Worm (Caenorhabditis elegans) whole organism, L4 larva: ENCODE results near the gene R01B10.2.

Source experiments
- D1046.2 ChIP-seq: fragments of 200-800 bp; sonication (Bioruptor generic); IDR thresholded peaks from 2 replicates; pipeline ENCODE4 v1.3.6; 2022; ENCODE audit warnings: missing genetic modification characterization, missing compliant biosample characterization
- F10B5.3 ChIP-seq: sonication (generic microtip); optimal IDR thresholded peaks from 2 replicates; lab custom pipeline; 2016; ENCODE audit warnings: mild to moderate bottlenecking, missing genetic modification characterization, missing compliant biosample characterization
- F37D6.2 ChIP-seq: sonication (generic microtip); optimal IDR thresholded peaks from 2 replicates; lab custom pipeline; 2016; ENCODE audit warnings: mild to moderate bottlenecking, missing genetic modification characterization, missing compliant biosample characterization
- F44E2.7 ChIP-seq: fragments of 200-800 bp; sonication (Bioruptor generic); IDR thresholded peaks from 2 replicates; pipeline ENCODE4 v2.1.2; 2022; ENCODE audit warnings: missing genetic modification characterization, missing compliant biosample characterization
- F49E8.2 ChIP-seq: sonication (generic microtip); optimal IDR thresholded peaks from 2 replicates; lab custom pipeline; 2016; ENCODE audit warnings: missing compliant biosample characterization, mild to moderate bottlenecking, missing genetic modification characterization, borderline replicate concordance
- T20F7.1 ChIP-seq: fragments of 200-800 bp; sonication (Bioruptor generic); optimal IDR thresholded peaks from 2 replicates; lab custom pipeline; 2018; ENCODE audit warnings: mild to moderate bottlenecking, missing genetic modification characterization, missing compliant biosample characterization
- Y105C5A.15 ChIP-seq: fragments of 200-800 bp; sonication (Bioruptor generic); IDR thresholded peaks from 2 replicates; pipeline ENCODE4 v1.3.6; 2022; ENCODE audit warnings: missing genetic modification characterization, missing compliant biosample characterization
- Y48G9A.11 ChIP-seq: fragments of 200-800 bp; sonication (Bioruptor generic); IDR thresholded peaks from 2 replicates; pipeline ENCODE4 v1.3.6; 2022; ENCODE audit warnings: missing genetic modification reagents, missing genetic modification characterization, missing compliant biosample characterization
- Y75B8A.6 ChIP-seq: fragments of 200-800 bp; sonication (Bioruptor generic); IDR thresholded peaks from 2 replicates; pipeline ENCODE4 v1.3.6; 2022; ENCODE audit warnings: missing genetic modification reagents, missing genetic modification characterization, missing compliant biosample characterization
- aha-1 ChIP-seq: fragments of 150-350 bp; peaks from one replicate; lab custom pipeline; 2014; ENCODE audit warnings: missing biosample characterization, missing genetic modification characterization
- aly-2 ChIP-seq: sonication (generic microtip); optimal IDR thresholded peaks from 2 replicates; lab custom pipeline; 2018; ENCODE audit warnings: missing biosample characterization, missing genetic modification characterization
- attf-4 ChIP-seq: sonication (generic microtip); optimal IDR thresholded peaks from 3 replicates; lab custom pipeline; 2017; ENCODE audit warnings: missing biosample characterization, missing genetic modification characterization
- ceh-28 ChIP-seq: fragments of 150-350 bp; optimal IDR thresholded peaks from 2 replicates; lab custom pipeline; 2014; ENCODE audit warnings: missing biosample characterization, missing genetic modification reagents, missing genetic modification characterization
- ceh-82 ChIP-seq: sonication (generic microtip); optimal IDR thresholded peaks from 2 replicates; lab custom pipeline; 2017; ENCODE audit warnings: missing biosample characterization, missing genetic modification characterization
- ces-1 ChIP-seq: fragments of 150-350 bp; sonication (generic microtip); optimal IDR thresholded peaks from 4 replicates; lab custom pipeline; 2014; ENCODE audit warnings: missing biosample characterization, missing genetic modification reagents, missing genetic modification characterization
- ctbp-1 ChIP-seq: fragments of 200-800 bp; sonication (Bioruptor generic); IDR thresholded peaks from 2 replicates; pipeline ENCODE4 v1.3.6; 2022; ENCODE audit warnings: missing genetic modification reagents, missing genetic modification characterization, missing compliant biosample characterization
- daf-12 ChIP-seq: fragments of 150-350 bp; optimal IDR thresholded peaks from 2 replicates; lab custom pipeline; 2014; ENCODE audit warnings: missing biosample characterization, missing genetic modification reagents, missing genetic modification characterization
- daf-16 ChIP-seq, 3 experiments: sonication (generic microtip); optimal IDR thresholded peaks; 2 replicates each; lab custom pipeline; 2016 to 2017; ENCODE audit warnings: missing genetic modification characterization in 3 of 3, missing genetic modification reagents in 3 of 3, mild to moderate bottlenecking in 2 of 3, missing compliant biosample characterization in 2 of 3, missing biosample characterization in 1 of 3, moderate library complexity in 1 of 3
- daf-19 ChIP-seq: fragments of 200-800 bp; sonication (Bioruptor generic); conservative IDR thresholded peaks from 2 replicates; pipeline ENCODE4 v1.3.6; 2022; ENCODE audit warnings: missing genetic modification characterization, missing compliant biosample characterization
- dmd-9 ChIP-seq: fragments of 200-800 bp; sonication (Bioruptor generic); IDR thresholded peaks from 2 replicates; pipeline ENCODE4 v1.3.6; 2022; ENCODE audit warnings: missing genetic modification reagents, missing genetic modification characterization, missing compliant biosample characterization
- dpl-1 ChIP-seq: fragments of 150-350 bp; optimal IDR thresholded peaks from 2 replicates; lab custom pipeline; 2014; ENCODE audit warnings: missing biosample characterization, missing genetic modification reagents, missing genetic modification characterization
- dve-1 ChIP-seq: sonication (generic microtip); optimal IDR thresholded peaks from 2 replicates; lab custom pipeline; 2017; ENCODE audit warnings: antibody characterized with exemption, mild to moderate bottlenecking, missing genetic modification characterization, missing compliant biosample characterization; ENCODE audit not compliant: insufficient read depth
- egl-27 ChIP-seq: sonication (generic microtip); optimal IDR thresholded peaks from 3 replicates; lab custom pipeline; 2017; ENCODE audit warnings: missing biosample characterization, missing genetic modification reagents, missing genetic modification characterization
- fos-1 ChIP-seq: fragments of 150-350 bp; optimal IDR thresholded peaks from 2 replicates; lab custom pipeline; 2014; ENCODE audit warnings: missing biosample characterization, missing genetic modification characterization
- jun-1 ChIP-seq: fragments of 150-350 bp; optimal IDR thresholded peaks from 2 replicates; lab custom pipeline; 2014; ENCODE audit warnings: missing biosample characterization, missing genetic modification reagents, missing genetic modification characterization
- lim-7 ChIP-seq: fragments of 200-800 bp; sonication (Bioruptor generic); IDR thresholded peaks from 2 replicates; pipeline ENCODE4 v1.3.6; 2022; ENCODE audit warnings: missing genetic modification characterization, missing compliant biosample characterization
- lin-13 ChIP-seq: fragments of 150-350 bp; optimal IDR thresholded peaks from 2 replicates; lab custom pipeline; 2014; ENCODE audit warnings: missing biosample characterization, missing genetic modification reagents, missing genetic modification characterization
- lin-15B ChIP-seq: fragments of 150-350 bp; sonication (generic microtip); optimal IDR thresholded peaks from 3 replicates; lab custom pipeline; 2014; ENCODE audit warnings: missing biosample characterization, missing genetic modification characterization
- lin-38 ChIP-seq: fragments of 200-800 bp; sonication (Bioruptor generic); IDR thresholded peaks from 2 replicates; pipeline ENCODE4 v1.3.6; 2022; ENCODE audit warnings: missing genetic modification reagents, missing genetic modification characterization, missing compliant biosample characterization
- lin-39 ChIP-seq: fragments of 150-350 bp; optimal IDR thresholded peaks from 2 replicates; lab custom pipeline; 2014; ENCODE audit warnings: missing biosample characterization, missing genetic modification reagents, missing genetic modification characterization
- lir-3 ChIP-seq: sonication (generic microtip); optimal IDR thresholded peaks from 2 replicates; lab custom pipeline; 2016; ENCODE audit warnings: mild to moderate bottlenecking, missing genetic modification characterization, missing compliant biosample characterization
- lsy-2 ChIP-seq, 2 experiments: fragments of 150-350 bp in 1 of 2; sonication (generic microtip) in 1 of 2; optimal IDR thresholded peaks; 2 replicates each; lab custom pipeline; 2014 to 2017; ENCODE audit warnings: missing biosample characterization in 2 of 2, missing genetic modification characterization in 2 of 2
- madf-5 ChIP-seq, 2 experiments: fragments of 200-800 bp; sonication (Bioruptor generic); IDR thresholded peaks; 2 replicates each; pipeline ENCODE4 v1.3.6; 2022; ENCODE audit warnings: missing compliant biosample characterization in 2 of 2, missing genetic modification characterization in 2 of 2
- mdl-1 ChIP-seq, 2 experiments: fragments of 150-350 bp in 1 of 2; sonication (generic microtip) in 1 of 2; optimal IDR thresholded peaks; 2 replicates each; lab custom pipeline; 2014 to 2017; ENCODE audit warnings: missing biosample characterization in 2 of 2, missing genetic modification characterization in 2 of 2
- mes-2 ChIP-seq: sonication (generic microtip); optimal IDR thresholded peaks from 2 replicates; lab custom pipeline; 2016; ENCODE audit warnings: missing genotype, mild to moderate bottlenecking, missing genetic modification characterization, missing compliant biosample characterization; ENCODE audit not compliant: poor library complexity, severe bottlenecking
- mxl-3 ChIP-seq: fragments of 200-800 bp; sonication (Bioruptor generic); optimal IDR thresholded peaks from 2 replicates; lab custom pipeline; 2018; ENCODE audit warnings: mild to moderate bottlenecking, missing genetic modification characterization, missing compliant biosample characterization
- nhr-10 ChIP-seq: fragments of 150-350 bp; optimal IDR thresholded peaks from 2 replicates; lab custom pipeline; 2014; ENCODE audit warnings: missing biosample characterization, missing genetic modification characterization
- nhr-11 ChIP-seq: fragments of 150-350 bp; optimal IDR thresholded peaks from 2 replicates; lab custom pipeline; 2014; ENCODE audit warnings: missing biosample characterization, missing genetic modification characterization
- nhr-41 ChIP-seq: fragments of 200-800 bp; sonication (Bioruptor generic); IDR thresholded peaks from 2 replicates; pipeline ENCODE4 v1.3.6; 2022; ENCODE audit warnings: missing genetic modification reagents, missing genetic modification characterization, missing compliant biosample characterization
- nhr-48 ChIP-seq: sonication (generic microtip); optimal IDR thresholded peaks from 2 replicates; lab custom pipeline; 2016; ENCODE audit warnings: mild to moderate bottlenecking, missing genetic modification characterization, missing compliant biosample characterization
- nhr-6 ChIP-seq: fragments of 150-350 bp; optimal IDR thresholded peaks from 2 replicates; lab custom pipeline; 2014; ENCODE audit warnings: missing biosample characterization, missing genetic modification characterization
- nhr-77 ChIP-seq: fragments of 150-350 bp; optimal IDR thresholded peaks from 2 replicates; lab custom pipeline; 2014; ENCODE audit warnings: missing biosample characterization, missing genetic modification characterization
- pha-4 ChIP-seq, 2 experiments: fragments of 150-350 bp in 1 of 2; fragments of 200-800 bp in 1 of 2; sonication (Bioruptor generic) in 1 of 2; IDR thresholded peaks in 1 of 2; optimal IDR thresholded peaks in 1 of 2; 2 replicates each; pipeline versions ENCODE4 v1.3.6 to Lab custom; 2014 to 2022; ENCODE audit warnings: missing genetic modification characterization in 2 of 2, missing genetic modification reagents in 2 of 2, missing biosample characterization in 1 of 2, missing compliant biosample characterization in 1 of 2
- pqm-1 ChIP-seq: sonication (generic microtip); optimal IDR thresholded peaks from 2 replicates; lab custom pipeline; 2017; ENCODE audit warnings: missing biosample characterization, missing genetic modification characterization
- sdz-12 ChIP-seq: fragments of 200-800 bp; sonication (Bioruptor generic); optimal IDR thresholded peaks from 2 replicates; lab custom pipeline; 2018; ENCODE audit warnings: mild to moderate bottlenecking, missing genetic modification characterization, missing compliant biosample characterization
- set-16 ChIP-seq: fragments of 200-800 bp; sonication (Bioruptor generic); IDR thresholded peaks from 2 replicates; pipeline ENCODE4 v1.3.6; 2022; ENCODE audit warnings: missing genetic modification reagents, missing genetic modification characterization, missing compliant biosample characterization
- skn-1 ChIP-seq: fragments of 150-350 bp; optimal IDR thresholded peaks from 2 replicates; lab custom pipeline; 2014; ENCODE audit warnings: missing biosample characterization, missing genetic modification characterization
- spr-1 ChIP-seq: sonication (generic microtip); optimal IDR thresholded peaks from 2 replicates; lab custom pipeline; 2016; ENCODE audit warnings: mild to moderate bottlenecking, missing genetic modification characterization, missing compliant biosample characterization
- tra-1 ChIP-seq: fragments of 200-800 bp; sonication (Bioruptor generic); IDR thresholded peaks from 2 replicates; pipeline ENCODE4 v1.3.6; 2022; ENCODE audit warnings: missing genetic modification reagents, missing genetic modification characterization, missing compliant biosample characterization
- vab-7 ChIP-seq: fragments of 200-800 bp; sonication (Bioruptor generic); IDR thresholded peaks from 2 replicates; pipeline ENCODE4 v1.3.6; 2022; ENCODE audit warnings: missing genetic modification reagents, missing genetic modification characterization, missing compliant biosample characterization
- zip-2 ChIP-seq: fragments of 150-350 bp; optimal IDR thresholded peaks from 2 replicates; lab custom pipeline; 2014; ENCODE audit warnings: missing biosample characterization, missing genetic modification characterization

The R01B10.2 gene

DNA sequence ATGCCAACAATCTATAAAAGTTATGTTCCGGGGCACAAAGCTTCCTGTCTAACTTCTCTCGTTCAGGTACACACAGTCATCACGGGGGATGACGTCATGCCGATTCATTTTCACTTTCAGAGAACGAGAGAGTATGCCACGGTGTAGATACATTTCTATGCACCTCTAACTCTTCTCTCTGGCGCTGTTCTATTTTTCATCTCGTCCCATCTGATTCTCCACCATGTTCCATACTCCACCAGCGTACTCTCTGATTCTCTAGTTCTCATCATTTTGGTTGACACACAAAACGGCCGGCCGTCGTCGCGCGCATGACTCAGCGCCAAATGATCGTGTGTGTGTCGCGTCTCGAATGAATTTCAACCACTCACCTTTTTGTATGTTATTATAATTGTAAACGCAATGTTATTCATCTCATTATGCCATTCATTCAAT lies 40.9 kb downstream of the R01B10.2 start:
- TF ChIP-seq ceh-82 (tag; lab: Kevin White, UChicago) (no peak), daf-12 (tag; lab: Kevin White, UChicago) (no peak), nhr-77 (tag; lab: Kevin White, UChicago) (peak; percentile 86), mdl-1 (tag; optimal IDR thresholded peaks at IDR 0.05; lab: Kevin White, UChicago) (peak; percentile 67 to 96), pqm-1 (tag; lab: Kevin White, UChicago) (peak; percentile 62), vab-7 (GFP tag; lab: Robert Waterston, UW) (no peak), ceh-28 (tag; lab: Kevin White, UChicago) (peak; percentile 4), skn-1 (no peak), madf-5 (GFP tag; IDR thresholded peaks at IDR 0.05; lab: Robert Waterston, UW) (peak in 1 of 2 experiments; percentile 59; a peak in 1 of 4 replicates), nhr-10 (tag; lab: Kevin White, UChicago) (peak; percentile 97), zip-2 (peak; percentile 30), Y105C5A.15 (GFP tag; lab: Robert Waterston, UW) (no peak), F44E2.7 (GFP tag; lab: Robert Waterston, UW) (no peak), set-16 (GFP tag; lab: Robert Waterston, UW) (peak; percentile 68), F37D6.2 (tag; lab: Kevin White, UChicago) (peak; percentile 42), tra-1 (peak; percentile 94), lin-38 (GFP tag; lab: Robert Waterston, UW) (peak; percentile 71), egl-27 (tag; lab: Kevin White, UChicago) (peak; percentile 79), aha-1 (tag; lab: Kevin White, UChicago) (peak; percentile 95), lir-3 (tag; lab: Kevin White, UChicago) (no peak), ctbp-1 (GFP tag; lab: Robert Waterston, UW) (peak; percentile 86), lin-15B (tag; lab: Kevin White, UChicago) (no peak), mes-2 (tag; lab: Kevin White, UChicago) (peak; percentile 74), fos-1 (no peak), dve-1 (peak; percentile 99), T20F7.1 (peak; percentile 89), attf-4 (tag; lab: Kevin White, UChicago) (no peak), dpl-1 (GFP tag; lab: Kevin White, UChicago) (peak; percentile 67), mxl-3 (GFP tag; lab: Kevin White, UChicago) (peak; percentile 94), ces-1 (GFP tag; lab: Kevin White, UChicago) (no peak), daf-16 (GFP tag; optimal IDR thresholded peaks at IDR 0.05; lab: Kevin White, UChicago) (peak; percentile 59 to 89), daf-16 (tag; optimal IDR thresholded peaks at IDR 0.05; lab: Kevin White, UChicago) (peak; percentile 98), daf-19 (GFP tag; lab: Robert Waterston, UW) (no peak), nhr-11 (tag; lab: Kevin White, UChicago) (peak; percentile 92), Y48G9A.11 (no peak), lsy-2 (tag; optimal IDR thresholded peaks at IDR 0.05; lab: Kevin White, UChicago) (peak; percentile 65 to 91), spr-1 (peak; percentile 91), pha-4 (GFP tag; IDR thresholded peaks at IDR 0.05; lab: Robert Waterston, UW) (peak; percentile 94), pha-4 (tag; optimal IDR thresholded peaks at IDR 0.05; lab: Kevin White, UChicago) (peak; percentile 90), jun-1 (peak; percentile 93), dmd-9 (GFP tag; lab: Robert Waterston, UW) (peak; percentile 64; the same call in 1 of the 2 replicates), Y75B8A.6 (GFP tag; lab: Robert Waterston, UW) (no peak), F10B5.3 (tag; lab: Kevin White, UChicago) (peak; percentile 51), nhr-48 (peak; percentile 98), F49E8.2 (tag; lab: Kevin White, UChicago) (no peak), sdz-12 (GFP tag; lab: Kevin White, UChicago) (no peak), lin-13 (GFP tag; lab: Kevin White, UChicago) (peak; percentile 81), lin-39 (tag; lab: Kevin White, UChicago) (no peak), nhr-41 (GFP tag; lab: Robert Waterston, UW) (peak; percentile 79; the same call in 1 of the 2 replicates), aly-2 (tag; lab: Kevin White, UChicago) (no peak), lim-7 (GFP tag; lab: Robert Waterston, UW) (0 out of 2 replicates have a peak, but pooled peaks have one; percentile 25), D1046.2 (GFP tag; lab: Robert Waterston, UW) (0 out of 2 replicates have a peak, but pooled peaks have one; percentile 18), nhr-6 (tag; lab: Kevin White, UChicago) (peak; percentile 81)
